Worm (Caenorhabditis elegans) whole organism, L1 larva: ENCODE measurements around the gene K12H6.10.

Experiments used
- C04F5.9 ChIP-seq: sonication (generic microtip); optimal IDR thresholded peaks from 2 replicates; lab custom pipeline; 2016; ENCODE audit warnings: missing genetic modification characterization, missing compliant biosample characterization
- F16B12.6 ChIP-seq: fragments of 150-350 bp; optimal IDR thresholded peaks from 2 replicates; lab custom pipeline; 2014; ENCODE audit warnings: missing biosample characterization, missing genetic modification characterization
- aha-1 ChIP-seq: fragments of 150-350 bp; optimal IDR thresholded peaks from 2 replicates; lab custom pipeline; 2014; ENCODE audit warnings: missing biosample characterization, missing genetic modification characterization
- alr-1 ChIP-seq: fragments of 200-800 bp; sonication (Bioruptor generic); optimal IDR thresholded peaks from 2 replicates; lab custom pipeline; 2018; ENCODE audit warnings: borderline replicate concordance, mild to moderate bottlenecking, missing genetic modification characterization, missing compliant biosample characterization
- aly-2 ChIP-seq: fragments of 150-350 bp; optimal IDR thresholded peaks from 2 replicates; lab custom pipeline; 2014; ENCODE audit warnings: missing biosample characterization, missing genetic modification characterization
- ama-1 ChIP-seq: fragments of 150-350 bp; optimal IDR thresholded peaks from 2 replicates; lab custom pipeline; 2014
- ceh-82 ChIP-seq, 3 experiments: fragments of 150-350 bp in 1 of 3; sonication (generic microtip) in 2 of 3; optimal IDR thresholded peaks; 2 replicates each; lab custom pipeline; 2014 to 2017; ENCODE audit warnings: missing biosample characterization in 3 of 3, missing genetic modification characterization in 3 of 3
- ceh-88 ChIP-seq: fragments of 200-800 bp; sonication (Bioruptor generic); IDR thresholded peaks from 2 replicates; pipeline ENCODE4 v1.3.6; 2022; ENCODE audit warnings: missing genetic modification characterization, missing compliant biosample characterization
- ceh-90 ChIP-seq: sonication (generic microtip); optimal IDR thresholded peaks from 2 replicates; lab custom pipeline; 2016; ENCODE audit warnings: missing genetic modification characterization, missing compliant biosample characterization
- ces-1 ChIP-seq: fragments of 150-350 bp; optimal IDR thresholded peaks from 2 replicates; lab custom pipeline; 2014; ENCODE audit warnings: missing biosample characterization, missing genetic modification reagents, missing genetic modification characterization
- dpl-1 ChIP-seq, 3 experiments: fragments of 150-350 bp in 2 of 3; sonication (generic microtip) in 1 of 3; optimal IDR thresholded peaks; 2 replicates each; lab custom pipeline; 2014 to 2017; ENCODE audit warnings: missing biosample characterization in 3 of 3, missing genetic modification characterization in 3 of 3, missing genetic modification reagents in 3 of 3
- efl-3 ChIP-seq: fragments of 200-800 bp; sonication (Bioruptor generic); optimal IDR thresholded peaks from 2 replicates; lab custom pipeline; 2018; ENCODE audit warnings: mild to moderate bottlenecking, missing genetic modification characterization, missing compliant biosample characterization
- egl-13 ChIP-seq: sonication (generic microtip); optimal IDR thresholded peaks from 2 replicates; lab custom pipeline; 2016; ENCODE audit warnings: missing genotype, missing genetic modification reagents, missing genetic modification characterization, missing compliant biosample characterization
- egl-27 ChIP-seq, 2 experiments: fragments of 150-350 bp in 1 of 2; sonication (generic microtip); optimal IDR thresholded peaks; 3 replicates each; lab custom pipeline; 2017 to 2018; ENCODE audit warnings: missing biosample characterization in 2 of 2, missing genetic modification characterization in 2 of 2, missing genetic modification reagents in 2 of 2
- elt-2 ChIP-seq: sonication (generic microtip); optimal IDR thresholded peaks from 2 replicates; lab custom pipeline; 2016; ENCODE audit warnings: missing genetic modification characterization, mild to moderate bottlenecking, inconsistent platforms, missing compliant biosample characterization, missing genetic modification reagents
- elt-3 ChIP-seq, 6 experiments: fragments of 150-350 bp in 1 of 6; sonication (generic microtip); optimal IDR thresholded peaks; 2 replicates each; lab custom pipeline; 2017 to 2018; ENCODE audit warnings: missing biosample characterization in 6 of 6, missing genetic modification characterization in 6 of 6, inconsistent platforms in 1 of 6
- ets-5 ChIP-seq: fragments of 200-800 bp; sonication (Bioruptor generic); IDR thresholded peaks from 2 replicates; pipeline ENCODE4 v1.3.6; 2022; ENCODE audit warnings: missing genetic modification characterization, missing compliant biosample characterization
- fkh-4 ChIP-seq: sonication (generic microtip); optimal IDR thresholded peaks from 2 replicates; lab custom pipeline; 2016; ENCODE audit warnings: missing compliant biosample characterization, missing genetic modification characterization, borderline replicate concordance
- fos-1 ChIP-seq: fragments of 150-350 bp; optimal IDR thresholded peaks from 2 replicates; lab custom pipeline; 2014; ENCODE audit warnings: missing biosample characterization, missing genetic modification characterization
- grh-1 ChIP-seq: fragments of 200-800 bp; sonication (Bioruptor generic); IDR thresholded peaks from 2 replicates; pipeline ENCODE4 v1.3.6; 2022; ENCODE audit warnings: missing genetic modification reagents, missing genetic modification characterization, missing compliant biosample characterization
- hlh-17 ChIP-seq: fragments of 200-800 bp; sonication (Bioruptor generic); optimal IDR thresholded peaks from 2 replicates; lab custom pipeline; 2018; ENCODE audit warnings: missing genetic modification characterization, mild to moderate bottlenecking, missing compliant biosample characterization, moderate library complexity, borderline replicate concordance
- hlh-4 ChIP-seq: sonication (generic microtip); optimal IDR thresholded peaks from 2 replicates; lab custom pipeline; 2016; ENCODE audit warnings: mild to moderate bottlenecking, missing genetic modification characterization, missing compliant biosample characterization
- irx-1 ChIP-seq: sonication (generic microtip); optimal IDR thresholded peaks from 2 replicates; lab custom pipeline; 2016; ENCODE audit warnings: missing genetic modification characterization, missing compliant biosample characterization
- lin-13 ChIP-seq: fragments of 150-350 bp; optimal IDR thresholded peaks from 2 replicates; lab custom pipeline; 2014; ENCODE audit warnings: missing biosample characterization, missing genetic modification reagents, missing genetic modification characterization
- lin-39 ChIP-seq: fragments of 150-350 bp; optimal IDR thresholded peaks from 2 replicates; lab custom pipeline; 2014; ENCODE audit warnings: missing biosample characterization, missing genetic modification reagents, missing genetic modification characterization
- lsy-2 ChIP-seq, 2 experiments: fragments of 150-350 bp; optimal IDR thresholded peaks; 2 replicates each; lab custom pipeline; 2014; ENCODE audit warnings: missing biosample characterization in 2 of 2, missing genetic modification characterization in 2 of 2
- nhr-19 ChIP-seq: fragments of 200-800 bp; sonication (Bioruptor generic); conservative IDR thresholded peaks from 2 replicates; pipeline ENCODE4 v1.3.6; 2022; ENCODE audit warnings: missing genetic modification characterization, missing compliant biosample characterization
- nhr-237 ChIP-seq: fragments of 150-350 bp; optimal IDR thresholded peaks from 2 replicates; lab custom pipeline; 2014; ENCODE audit warnings: missing biosample characterization, missing genetic modification characterization
- nhr-76 ChIP-seq: sonication (generic microtip); optimal IDR thresholded peaks from 2 replicates; lab custom pipeline; 2017; ENCODE audit warnings: missing biosample characterization, missing genetic modification characterization
- nhr-77 ChIP-seq: fragments of 150-350 bp; optimal IDR thresholded peaks from 2 replicates; lab custom pipeline; 2014; ENCODE audit warnings: missing biosample characterization, missing genetic modification characterization
- nhr-84 ChIP-seq: sonication (generic microtip); optimal IDR thresholded peaks from 2 replicates; lab custom pipeline; 2017; ENCODE audit warnings: missing biosample characterization, missing genetic modification characterization
- nhr-85 ChIP-seq: sonication (generic microtip); peaks from one replicate; lab custom pipeline; 2016; ENCODE audit warnings: missing genetic modification characterization, inconsistent platforms, missing compliant biosample characterization
- skn-1 ChIP-seq: fragments of 150-350 bp; optimal IDR thresholded peaks from 2 replicates; lab custom pipeline; 2014; ENCODE audit warnings: missing biosample characterization, missing genetic modification characterization
- snu-23 ChIP-seq: sonication (generic microtip); optimal IDR thresholded peaks from 2 replicates; lab custom pipeline; 2016; ENCODE audit warnings: missing genetic modification characterization, missing compliant biosample characterization
- sptf-1 ChIP-seq: fragments of 150-350 bp; optimal IDR thresholded peaks from 2 replicates; lab custom pipeline; 2014; ENCODE audit warnings: missing biosample characterization, missing genetic modification characterization
- tbx-2 ChIP-seq: sonication (generic microtip); optimal IDR thresholded peaks from 2 replicates; lab custom pipeline; 2016; ENCODE audit warnings: missing genetic modification characterization, missing compliant biosample characterization
- unc-62 ChIP-seq: fragments of 150-350 bp; optimal IDR thresholded peaks from 2 replicates; lab custom pipeline; 2014; ENCODE audit warnings: missing biosample characterization, missing genetic modification reagents, missing genetic modification characterization
- unc-86 ChIP-seq: sonication (generic microtip); optimal IDR thresholded peaks from 2 replicates; lab custom pipeline; 2016; ENCODE audit warnings: missing genetic modification characterization, missing compliant biosample characterization
- xbp-1 ChIP-seq: sonication (generic microtip); optimal IDR thresholded peaks from 2 replicates; lab custom pipeline; 2016; ENCODE audit warnings: missing genetic modification characterization, missing compliant biosample characterization
- zip-4 ChIP-seq: fragments of 200-800 bp; sonication (Bioruptor generic); optimal IDR thresholded peaks from 2 replicates; lab custom pipeline; 2018; ENCODE audit warnings: mild to moderate bottlenecking, missing genetic modification characterization, moderate library complexity, missing compliant biosample characterization

K12H6.10 gene

DNA sequence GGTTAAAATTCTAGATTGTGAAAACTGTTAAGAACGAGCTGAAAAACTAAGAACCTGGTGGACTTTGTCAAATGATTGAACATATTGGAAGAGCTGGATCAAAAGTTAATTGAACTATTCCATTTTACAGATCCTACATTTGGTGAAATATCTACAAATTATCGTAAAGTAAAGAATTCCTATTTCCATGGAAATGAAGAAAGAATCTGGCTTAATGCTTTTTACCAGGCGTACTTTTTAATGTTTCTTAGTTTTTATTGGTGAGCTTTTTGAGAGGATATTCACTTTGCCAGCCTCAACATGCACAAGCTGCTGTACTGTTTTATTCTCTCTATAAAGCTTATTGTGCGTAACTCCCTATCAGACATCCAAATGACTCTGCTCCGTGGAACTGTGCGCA, 44.8 kb upstream of the K12H6.10 start, which contains the start of gene F08D12.4:
F08D12.4 (plus strand) TSS at position 301 of the 400 bp plus-strand sequence.
- TF ChIP-seq alr-1 (tag; lab: Kevin White, UChicago) (no peak), grh-1 (GFP tag; lab: Robert Waterston, UW) (no peak), snu-23 (GFP tag; lab: Kevin White, UChicago) (no peak)

DNA sequence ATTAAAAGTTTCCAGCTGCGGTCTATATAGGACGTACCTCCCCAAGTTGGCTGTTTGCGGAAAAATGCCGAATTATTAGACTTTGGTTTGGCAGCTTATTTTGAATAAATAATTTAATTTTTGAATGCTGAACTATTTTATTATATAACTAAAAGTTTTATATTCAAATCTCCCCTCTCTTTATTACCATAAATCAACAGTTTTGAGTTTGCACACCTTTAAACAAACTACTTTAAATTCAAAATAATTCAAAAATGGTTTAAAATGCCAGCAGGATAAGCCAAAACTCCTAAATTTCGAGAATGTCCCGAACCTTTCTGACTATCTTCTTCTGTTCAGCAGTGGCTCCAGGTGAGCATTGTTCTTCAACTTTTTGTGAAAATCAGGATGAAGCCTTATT, 43.4 kb upstream of the K12H6.10 start, which contains the start of gene F08D12.3:
F08D12.3 (plus strand) TSS at position 301 of the 400 bp plus-strand sequence.
- TF ChIP-seq nhr-19 (GFP tag; lab: Robert Waterston, UW) (no peak), ceh-82 (tag; optimal IDR thresholded peaks at IDR 0.05; lab: Kevin White, UChicago) (no peak), dpl-1 (GFP tag; optimal IDR thresholded peaks at IDR 0.05; lab: Kevin White, UChicago) (no peak), skn-1 (tag; lab: Kevin White, UChicago) (no peak), fos-1 (tag; lab: Kevin White, UChicago) (no peak), zip-4 (GFP tag; lab: Kevin White, UChicago) (no peak), ama-1 (lab: Kevin White, UChicago) (no peak), ceh-88 (GFP tag; lab: Robert Waterston, UW) (no peak), hlh-4 (tag; lab: Kevin White, UChicago) (no peak), xbp-1 (no peak)
- TF ChIP-seq, all 84 proteins: peak for 0

DNA sequence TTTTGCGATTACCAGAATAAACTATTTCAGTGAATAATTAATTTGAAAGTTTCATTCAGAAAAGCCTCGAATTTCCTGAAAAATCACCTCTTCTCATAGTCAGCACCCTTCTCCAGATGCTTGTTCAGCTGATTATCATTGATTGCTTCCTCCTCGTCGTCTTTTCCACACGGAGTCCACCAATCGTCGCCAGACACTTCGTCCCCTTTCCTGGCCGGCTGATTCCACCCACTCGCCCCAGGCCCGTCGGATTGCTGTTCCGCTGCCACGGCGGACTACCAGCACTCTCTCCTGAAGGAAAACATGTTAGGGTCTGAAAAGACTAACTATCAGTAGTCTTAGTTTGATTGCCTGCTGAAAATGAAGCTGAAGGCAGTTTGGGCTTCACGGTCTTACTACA, 41.9 kb upstream of the K12H6.10 start:
- TF ChIP-seq grh-1 (GFP tag; lab: Robert Waterston, UW) (no peak), ces-1 (no peak), nhr-84 (tag; lab: Kevin White, UChicago) (no peak), tbx-2 (no peak), C04F5.9 (tag; lab: Kevin White, UChicago) (no peak), efl-3 (no peak), aha-1 (no peak), irx-1 (tag; lab: Kevin White, UChicago) (no peak), nhr-76 (tag; lab: Kevin White, UChicago) (no peak), elt-2 (no peak), lin-13 (GFP tag; lab: Kevin White, UChicago) (no peak), nhr-85 (tag; lab: Kevin White, UChicago) (no peak)
- TF ChIP-seq, all 84 proteins: peak for 0

DNA sequence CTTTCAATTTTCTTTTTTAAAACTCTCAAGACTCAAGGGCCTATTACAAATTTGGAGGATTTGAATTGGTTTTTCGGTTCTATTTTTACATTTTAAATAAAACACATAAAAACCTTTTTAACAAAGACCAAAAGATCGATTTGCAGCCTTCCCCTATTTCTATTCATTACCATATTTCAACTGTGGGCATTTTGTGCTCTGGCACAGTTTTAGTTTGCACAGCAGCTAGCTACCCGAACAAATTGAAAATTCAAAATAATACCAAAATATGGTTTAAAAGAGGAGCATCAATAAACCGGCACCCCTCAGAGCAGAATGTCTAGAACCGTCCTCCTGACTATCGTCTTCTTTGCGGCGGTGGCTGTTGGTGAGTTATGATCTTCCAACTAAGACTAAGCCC, 41.3 kb upstream of the K12H6.10 start, which contains the start of gene F08D12.2:
F08D12.2 (plus strand) TSS at position 301 of the 400 bp plus-strand sequence.
- TF ChIP-seq sptf-1, result no peak
- TF ChIP-seq alr-1 (tag; lab: Kevin White, UChicago), result no peak
- no peak for TF ChIP-seq ets-5 (GFP tag; lab: Robert Waterston, UW)
- no peak for TF ChIP-seq egl-13 (tag; lab: Kevin White, UChicago)
- no peak for TF ChIP-seq elt-3 (tag; optimal IDR thresholded peaks at IDR 0.05; lab: Kevin White, UChicago)
- no peak for TF ChIP-seq xbp-1
- TF ChIP-seq ceh-90 (tag; lab: Kevin White, UChicago), result no peak
- TF ChIP-seq unc-62 (GFP tag; lab: Kevin White, UChicago), result no peak
- TF ChIP-seq elt-2, result no peak
- no peak for TF ChIP-seq aly-2 (tag; lab: Kevin White, UChicago)
- no peak for TF ChIP-seq nhr-84 (tag; lab: Kevin White, UChicago)
- no peak for TF ChIP-seq fkh-4
- TF ChIP-seq unc-86 (tag; lab: Kevin White, UChicago), result no peak
- no peak for TF ChIP-seq hlh-17 (GFP tag; lab: Kevin White, UChicago)
- no peak for TF ChIP-seq nhr-237 (tag; lab: Kevin White, UChicago)
- TF ChIP-seq skn-1 (tag; lab: Kevin White, UChicago), result no peak

DNA sequence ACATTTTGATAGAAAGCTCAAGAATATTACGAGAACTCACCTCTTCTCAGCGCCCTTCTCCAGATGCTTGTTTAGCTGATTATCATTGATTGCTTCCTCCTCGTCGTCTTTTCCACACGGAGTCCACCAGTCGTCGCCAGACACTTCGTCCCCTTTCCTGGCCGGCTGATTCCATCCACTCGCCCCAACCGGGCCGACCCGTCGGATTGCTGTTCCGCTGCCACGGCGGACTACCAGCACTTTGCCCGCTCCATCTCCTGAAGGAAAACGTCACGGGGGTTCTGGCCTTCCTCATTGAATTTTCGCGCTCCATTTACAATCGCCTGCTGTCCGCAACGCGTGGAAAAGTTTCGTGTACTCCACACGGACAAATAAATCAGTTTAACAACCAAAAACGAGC, 39.3 kb upstream of the K12H6.10 start:
- TF ChIP-seq nhr-76 (tag; lab: Kevin White, UChicago) (no peak), lin-39 (tag; lab: Kevin White, UChicago) (no peak), nhr-77 (tag; lab: Kevin White, UChicago) (no peak), F16B12.6 (tag; lab: Kevin White, UChicago) (no peak), lin-13 (GFP tag; lab: Kevin White, UChicago) (no peak), egl-13 (tag; lab: Kevin White, UChicago) (no peak), egl-27 (tag; optimal IDR thresholded peaks at IDR 0.05; lab: Kevin White, UChicago) (no peak), lsy-2 (tag; optimal IDR thresholded peaks at IDR 0.05; lab: Kevin White, UChicago) (no peak), sptf-1 (no peak)
